Worm (Caenorhabditis elegans): ENCODE measurements around the gene ndc-80.

ce11 chrIV:10051088-10051487, 34.8 kb upstream of the ndc-80 start, which contains the start of gene T04B2.8:
- TF ChIP-seq zag-1 (tag; optimal IDR thresholded peaks at IDR 0.05) (no peak), nhr-90 (tag; optimal IDR thresholded peaks at IDR 0.05; ENCODE audit: poor library complexity) (no peak), ztf-11 (tag; optimal IDR thresholded peaks at IDR 0.05) (no peak), dpl-1 (GFP tag; optimal IDR thresholded peaks at IDR 0.05) (no peak), elt-2 (tag; optimal IDR thresholded peaks at IDR 0.05) (no peak), grh-1 (GFP tag; IDR thresholded peaks at IDR 0.05) (no peak), skn-1 (tag; optimal IDR thresholded peaks at IDR 0.05) (no peak), unc-62 (GFP tag; optimal IDR thresholded peaks at IDR 0.05) (no peak), hpl-2 (GFP tag; optimal IDR thresholded peaks at IDR 0.05) (no peak), lin-14 (GFP tag; optimal IDR thresholded peaks at IDR 0.05) (no peak), aly-2 (tag; optimal IDR thresholded peaks at IDR 0.05) (no peak)
